Fruit fly (Drosophila melanogaster) whole organism, embryonic: Measurements from ENCODE around the gene CG14342.

Source experiments
- Atf6 ChIP-seq: fragments of 200-800 bp; sonication (Bioruptor generic); IDR thresholded peaks from 2 replicates; pipeline ENCODE4 v1.3.6; 2022; ENCODE audit warnings: missing biosample characterization, missing genetic modification characterization
- Awh ChIP-seq: fragments of 200-800 bp; sonication (Bioruptor generic); IDR thresholded peaks from 2 replicates; pipeline ENCODE4, ENCODE4 v1.3.6; 2022; ENCODE audit warnings: missing biosample characterization, missing genetic modification characterization
- CG1024 ChIP-seq: fragments of 200-800 bp; sonication (Bioruptor generic); IDR thresholded peaks from 2 replicates; pipeline ENCODE4 v1.3.6; 2022; ENCODE audit warnings: missing biosample characterization, missing genetic modification characterization
- CG12104 ChIP-seq: fragments of 200-800 bp; sonication (Bioruptor generic); optimal IDR thresholded peaks from 3 replicates; lab custom pipeline; 2016; ENCODE audit warnings: missing biosample characterization, missing genetic modification characterization
- CG14860 ChIP-seq: fragments of 200-800 bp; sonication (Bioruptor generic); IDR thresholded peaks from 3 replicates; pipeline ENCODE4 v1.3.6; 2022; ENCODE audit warnings: missing biosample characterization, missing genetic modification characterization; ENCODE audit not compliant: partially characterized antibody
- CG17385 ChIP-seq: fragments of 200-800 bp; sonication (Bioruptor generic); optimal IDR thresholded peaks from 3 replicates; lab custom pipeline; 2018; ENCODE audit warnings: missing biosample characterization, mild to moderate bottlenecking, missing genetic modification characterization
- CG17802 ChIP-seq: fragments of 200-800 bp; sonication (Bioruptor generic); optimal IDR thresholded peaks from 2 replicates; lab custom pipeline; 2018; ENCODE audit warnings: missing biosample characterization, mild to moderate bottlenecking, missing genetic modification characterization, moderate library complexity
- CG17829 ChIP-seq: fragments of 200-800 bp; optimal IDR thresholded peaks from 2 replicates; lab custom pipeline; 2019; ENCODE audit warnings: missing biosample characterization, mild to moderate bottlenecking, missing genetic modification characterization, moderate library complexity
- CG18599 ChIP-seq: fragments of 200-800 bp; sonication (Bioruptor generic); optimal IDR thresholded peaks from 3 replicates; lab custom pipeline; 2017; ENCODE audit warnings: missing biosample characterization, missing genetic modification characterization, mild to moderate bottlenecking, moderate library complexity, missing genetic modification reagents
- CG31441 ChIP-seq: fragments of 200-800 bp; sonication (Bioruptor generic); IDR thresholded peaks from 2 replicates; pipeline ENCODE4 v1.3.6; 2022; ENCODE audit warnings: missing biosample characterization, missing genetic modification characterization
- CG32767 ChIP-seq: fragments of 200-800 bp; sonication (Bioruptor generic); IDR thresholded peaks from 2 replicates; pipeline ENCODE4 v1.3.6; 2022; ENCODE audit warnings: missing biosample characterization, missing genetic modification characterization
- CG33213 ChIP-seq: fragments of 200-800 bp; sonication (Bioruptor generic); optimal IDR thresholded peaks from 3 replicates; lab custom pipeline; 2016; ENCODE audit warnings: missing biosample characterization, missing genetic modification characterization
- CG3838 ChIP-seq: fragments of 200-800 bp; sonication (Bioruptor generic); optimal IDR thresholded peaks from 3 replicates; lab custom pipeline; 2016; ENCODE audit warnings: missing biosample characterization, missing genetic modification characterization
- CG6254 ChIP-seq: fragments of 200-800 bp; sonication (Bioruptor generic); optimal IDR thresholded peaks from 3 replicates; lab custom pipeline; 2017; ENCODE audit warnings: mild to moderate bottlenecking, missing biosample characterization, missing genetic modification reagents, missing genetic modification characterization
- CG9609 ChIP-seq: fragments of 200-800 bp; sonication (Bioruptor generic); optimal IDR thresholded peaks from 3 replicates; lab custom pipeline; 2016; ENCODE audit warnings: missing biosample characterization, missing genetic modification characterization
- Camta ChIP-seq: fragments of 200-800 bp; sonication (Bioruptor generic); optimal IDR thresholded peaks from 2 replicates; lab custom pipeline; 2016; ENCODE audit warnings: missing biosample characterization, missing genetic modification characterization
- Deaf1 ChIP-seq: fragments of 200-800 bp; optimal IDR thresholded peaks from 3 replicates; lab custom pipeline; 2019; ENCODE audit warnings: missing biosample characterization, mild to moderate bottlenecking, missing genetic modification characterization, moderate library complexity
- Dip3 ChIP-seq: fragments of 200-800 bp; sonication (Bioruptor generic); optimal IDR thresholded peaks from 3 replicates; lab custom pipeline; 2016; ENCODE audit warnings: missing biosample characterization, missing genetic modification characterization
- Fer3 ChIP-seq: fragments of 200-800 bp; sonication (Bioruptor generic); optimal IDR thresholded peaks from 2 replicates; lab custom pipeline; 2018; ENCODE audit warnings: missing biosample characterization, mild to moderate bottlenecking, missing genetic modification characterization, moderate library complexity
- H15 ChIP-seq: fragments of 200-800 bp; sonication (Bioruptor generic); IDR thresholded peaks from 3 replicates; pipeline ENCODE4 v1.3.6; 2022; ENCODE audit warnings: missing biosample characterization, missing genetic modification characterization
- HLHmδ ChIP-seq: fragments of 200-800 bp; sonication (Bioruptor generic); optimal IDR thresholded peaks from 2 replicates; lab custom pipeline; 2018; ENCODE audit warnings: missing biosample characterization, mild to moderate bottlenecking, missing genetic modification characterization, moderate library complexity
- Hmr ChIP-seq: fragments of 200-800 bp; sonication (Bioruptor generic); optimal IDR thresholded peaks from 3 replicates; lab custom pipeline; 2017; ENCODE audit warnings: mild to moderate bottlenecking, missing biosample characterization, missing genetic modification reagents, missing genetic modification characterization
- MESR4 ChIP-seq: fragments of 200-800 bp; sonication (Bioruptor generic); optimal IDR thresholded peaks from 2 replicates; lab custom pipeline; 2018; ENCODE audit warnings: missing biosample characterization, mild to moderate bottlenecking, missing genetic modification characterization, moderate library complexity
- Mad ChIP-seq: fragments of 200-800 bp; sonication (Bioruptor generic); optimal IDR thresholded peaks from 2 replicates; lab custom pipeline; 2016; ENCODE audit warnings: missing biosample characterization, missing genetic modification characterization
- Mes4 ChIP-seq: fragments of 200-800 bp; sonication (Bioruptor generic); optimal IDR thresholded peaks from 2 replicates; lab custom pipeline; 2016; ENCODE audit warnings: missing biosample characterization, missing genetic modification characterization
- Myb ChIP-seq: fragments of 200-800 bp; sonication (Bioruptor generic); optimal IDR thresholded peaks from 2 replicates; lab custom pipeline; 2016; ENCODE audit warnings: missing biosample characterization, missing genetic modification characterization
- Nf-YB ChIP-seq: fragments of 200-800 bp; sonication (Bioruptor generic); optimal IDR thresholded peaks from 3 replicates; lab custom pipeline; 2019; ENCODE audit warnings: missing biosample characterization, mild to moderate bottlenecking, missing genetic modification characterization, moderate library complexity
- Six4 ChIP-seq: fragments of 200-800 bp; sonication (Bioruptor generic); optimal IDR thresholded peaks from 2 replicates; lab custom pipeline; 2016; ENCODE audit warnings: missing biosample characterization, missing genetic modification characterization
- Trl ChIP-seq, 3 experiments: fragments of >200 bp in 2 of 3; fragments of 200-800 bp in 1 of 3; sonication (Bioruptor generic) in 1 of 3; optimal IDR thresholded peaks; 2 replicates in 1 of 3; 3 replicates in 2 of 3; lab custom pipeline; 2016 to 2017; ENCODE audit warnings: missing biosample characterization in 1 of 3, missing genetic modification characterization in 1 of 3
- ac ChIP-seq: fragments of 200-800 bp; sonication (Bioruptor generic); optimal IDR thresholded peaks from 3 replicates; lab custom pipeline; 2017; ENCODE audit warnings: missing biosample characterization, mild to moderate bottlenecking, missing genetic modification characterization
- bbx ChIP-seq: fragments of 200-800 bp; sonication (Bioruptor generic); IDR thresholded peaks from 2 replicates; pipeline ENCODE4 v1.3.6; 2022; ENCODE audit warnings: missing biosample characterization, missing genetic modification characterization; ENCODE audit not compliant: partially characterized antibody
- bsh ChIP-seq, 2 experiments: fragments of 200-800 bp; sonication (Bioruptor generic); optimal IDR thresholded peaks; 2 replicates each; lab custom pipeline; 2017 to 2018; ENCODE audit warnings: mild to moderate bottlenecking in 2 of 2, missing biosample characterization in 2 of 2, missing genetic modification characterization in 2 of 2, moderate library complexity in 1 of 2
- cwo ChIP-seq: fragments of 200-800 bp; sonication (Bioruptor generic); optimal IDR thresholded peaks from 3 replicates; lab custom pipeline; 2017; ENCODE audit warnings: missing biosample characterization, missing genetic modification characterization, mild to moderate bottlenecking, moderate library complexity, missing genetic modification reagents
- dan ChIP-seq: fragments of 200-800 bp; sonication (Bioruptor generic); IDR thresholded peaks from 2 replicates; pipeline ENCODE4 v1.3.6; 2022; ENCODE audit warnings: missing biosample characterization, missing genetic modification characterization
- gfzf ChIP-seq: fragments of 200-800 bp; sonication (Bioruptor generic); optimal IDR thresholded peaks from 2 replicates; lab custom pipeline; 2016; ENCODE audit warnings: missing biosample characterization, mild to moderate bottlenecking, missing genetic modification characterization, moderate library complexity
- h ChIP-seq: fragments of >200 bp; optimal IDR thresholded peaks from 2 replicates; lab custom pipeline; 2017
- insv ChIP-seq, 2 experiments: fragments of 200-800 bp; sonication (Bioruptor generic); optimal IDR thresholded peaks; 3 replicates each; lab custom pipeline; 2016 to 2018; ENCODE audit warnings: missing biosample characterization in 2 of 2, missing genetic modification characterization in 2 of 2
- otp ChIP-seq: fragments of 200-800 bp; sonication (Bioruptor generic); IDR thresholded peaks from 3 replicates; pipeline ENCODE4, ENCODE4 v1.3.6; 2022; ENCODE audit warnings: missing biosample characterization, missing genetic modification characterization
- pb ChIP-seq: fragments of 200-800 bp; sonication (Bioruptor generic); optimal IDR thresholded peaks from 3 replicates; lab custom pipeline; 2016; ENCODE audit warnings: missing biosample characterization, missing genetic modification characterization
- sc ChIP-seq, 3 experiments: fragments of >200 bp in 2 of 3; fragments of 200-800 bp in 1 of 3; sonication (Bioruptor generic) in 1 of 3; optimal IDR thresholded peaks; 2 replicates in 2 of 3; 3 replicates in 1 of 3; lab custom pipeline; 2017; ENCODE audit warnings: mild to moderate bottlenecking in 1 of 3, missing biosample characterization in 1 of 3, missing genetic modification characterization in 1 of 3, missing genetic modification reagents in 1 of 3
- sens ChIP-seq: fragments of 200-800 bp; sonication (Bioruptor generic); peaks from one replicate; lab custom pipeline; 2016; ENCODE audit warnings: missing biosample characterization, missing genetic modification characterization
- tll ChIP-seq, 2 experiments: fragments of 200-800 bp in 1 of 2; fragments of >200 bp in 1 of 2; sonication (Bioruptor generic) in 1 of 2; optimal IDR thresholded peaks; 2 replicates each; lab custom pipeline; 2017 to 2019; ENCODE audit warnings: missing biosample characterization in 2 of 2, missing genetic modification characterization in 2 of 2, mild to moderate bottlenecking in 1 of 2, moderate library complexity in 1 of 2

CG14342 gene

DNA sequence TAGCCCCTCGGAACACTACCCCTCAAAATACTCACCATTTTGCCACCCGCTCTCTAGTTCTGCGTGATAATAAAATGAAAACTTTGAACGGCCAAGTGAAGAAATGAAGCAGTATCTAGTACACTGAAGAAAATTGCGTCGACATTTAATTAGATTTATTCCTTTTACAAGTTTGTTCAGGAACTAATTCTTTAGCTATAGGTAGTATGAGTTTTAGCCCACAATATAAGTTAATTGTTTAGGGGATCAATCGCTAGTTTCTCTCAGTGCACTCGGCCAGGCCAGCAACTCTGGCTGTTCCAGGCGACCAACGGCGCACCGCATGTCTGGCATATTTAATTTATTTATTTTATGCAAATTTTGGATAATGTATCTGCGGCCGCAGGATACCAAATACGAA lies 26.7 kb downstream of the CG14342 start (continued):
- no peak for TF ChIP-seq gfzf (GFP tag; lab: Kevin White, UChicago)
- no peak for TF ChIP-seq CG6254 (GFP tag; lab: Kevin White, UChicago)
- TF ChIP-seq CG33213 (GFP tag; lab: Kevin White, UChicago): no peak
- TF ChIP-seq pb (GFP tag; lab: Kevin White, UChicago): no peak
- peak; percentile 39 for TF ChIP-seq cwo (GFP tag; lab: Kevin White, UChicago)
- TF ChIP-seq CG17829 (tag; lab: Kevin White, UChicago): no peak
- TF ChIP-seq CG9609 (GFP tag; lab: Kevin White, UChicago): no peak
- TF ChIP-seq Mad: no peak
- no peak for TF ChIP-seq Awh
- no peak for TF ChIP-seq sc (optimal IDR thresholded peaks at IDR 0.05; lab: Kevin White, UChicago)
- TF ChIP-seq sc (GFP tag; optimal IDR thresholded peaks at IDR 0.05; lab: Kevin White, UChicago): no peak
- no peak for TF ChIP-seq otp (GFP tag; lab: Robert Waterston, UW)
- TF ChIP-seq CG31441: peak; percentile 37; the same call in 1 of the 2 replicates
- no peak for TF ChIP-seq Trl (optimal IDR thresholded peaks at IDR 0.05; lab: Kevin White, UChicago)
- TF ChIP-seq Trl (GFP tag; optimal IDR thresholded peaks at IDR 0.05; lab: Kevin White, UChicago): no peak
- no peak for TF ChIP-seq Myb (GFP tag; lab: Kevin White, UChicago)
- no peak for TF ChIP-seq Mes4 (GFP tag; lab: Kevin White, UChicago)
- peak in 1 of 2 experiments; percentile 11 for TF ChIP-seq bsh (GFP tag; optimal IDR thresholded peaks at IDR 0.05; lab: Kevin White, UChicago)
- TF ChIP-seq tll (GFP tag; optimal IDR thresholded peaks at IDR 0.05; lab: Kevin White, UChicago): no peak
- TF ChIP-seq h (lab: Kevin White, UChicago): no peak
- no peak for TF ChIP-seq insv (GFP tag; optimal IDR thresholded peaks at IDR 0.05; lab: Kevin White, UChicago)
- TF ChIP-seq Six4 (GFP tag; lab: Kevin White, UChicago): no peak
- TF ChIP-seq CG32767 (GFP tag; lab: Robert Waterston, UW): no peak
- TF ChIP-seq CG12104 (GFP tag; lab: Kevin White, UChicago): no peak
- TF ChIP-seq H15 (GFP tag; lab: Robert Waterston, UW): no peak
- peak; percentile 42 for TF ChIP-seq Fer3
- peak; percentile 20 for TF ChIP-seq Dip3 (GFP tag; lab: Kevin White, UChicago)
- TF ChIP-seq CG1024 (GFP tag; lab: Robert Waterston, UW): no peak
- no peak for TF ChIP-seq CG17802 (tag; lab: Kevin White, UChicago)
- no peak for TF ChIP-seq MESR4
- peak; percentile 51 for TF ChIP-seq Atf6 (GFP tag; lab: Robert Waterston, UW)
- peak; percentile 75 for TF ChIP-seq sens (GFP tag; lab: Kevin White, UChicago)
- TF ChIP-seq CG17385 (GFP tag; lab: Kevin White, UChicago): peak; percentile 15
- no peak for TF ChIP-seq bbx
- TF ChIP-seq Camta: no peak
- peak; percentile 54 for TF ChIP-seq CG18599 (GFP tag; lab: Kevin White, UChicago)
- TF ChIP-seq Hmr (GFP tag; lab: Kevin White, UChicago): peak; percentile 57
- no peak for TF ChIP-seq Deaf1 (tag; lab: Kevin White, UChicago)
- TF ChIP-seq ac (GFP tag; lab: Kevin White, UChicago): no peak
- TF ChIP-seq Nf-YB (GFP tag; lab: Kevin White, UChicago): no peak
- TF ChIP-seq, all 482 proteins: peak for 97

DNA sequence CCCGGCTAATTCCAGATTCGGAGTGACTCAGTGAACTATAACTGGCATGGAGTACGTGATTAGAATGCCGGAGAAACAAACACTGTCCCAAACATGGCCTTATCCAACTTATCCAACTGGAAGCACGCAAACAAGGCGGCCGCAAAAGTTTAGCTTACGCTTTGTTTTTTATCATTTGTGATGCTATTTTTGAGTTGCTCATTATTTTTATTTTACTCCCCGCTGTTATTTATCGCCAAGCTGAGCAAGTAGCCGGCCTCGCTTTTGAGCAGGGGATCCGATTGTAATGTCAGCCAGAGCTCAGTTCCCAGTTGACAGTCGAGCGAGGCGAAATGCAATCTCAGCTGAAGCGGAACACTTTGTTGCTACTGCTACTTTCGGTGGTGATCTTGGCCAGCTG lies 35.7 kb downstream of the CG14342 start, which contains the start of gene CG5397:
Gene CG5397 (plus strand): TSS at position 301 of the 400 bp plus-strand sequence.
- TF ChIP-seq CG3838 (GFP tag; lab: Kevin White, UChicago) (no peak), dan (0 out of 2 replicates have a peak, but pooled peaks have one; percentile 7), CG14860 (GFP tag; lab: Robert Waterston, UW) (no peak), HLHmδ (GFP tag; lab: Kevin White, UChicago) (no peak)
